Worm (Caenorhabditis elegans) whole organism, L4/young adult: ENCODE data around the gene C08F11.13.
"Not testable (repeated sequence)": the region's sequence is repeated elsewhere in the genome, so short reads cannot be mapped to it uniquely, and the experiment has no call there.

Experiments used
- W03F9.2 ChIP-seq: fragments of 150-350 bp; optimal IDR thresholded peaks from 2 replicates; lab custom pipeline; 2014; ENCODE audit warnings: missing biosample characterization, missing genetic modification characterization
- dao-5 ChIP-seq: sonication (generic microtip); optimal IDR thresholded peaks from 2 replicates; lab custom pipeline; 2016; ENCODE audit warnings: missing genotype, missing genetic modification characterization, moderate library complexity, missing compliant biosample characterization
- him-1 ChIP-seq: sonication (generic microtip); optimal IDR thresholded peaks from 2 replicates; lab custom pipeline; 2016; ENCODE audit warnings: missing genotype, missing genetic modification reagents, missing genetic modification characterization, missing compliant biosample characterization

The C08F11.13 gene

ce11 chrIV:13619203-13619602 lies 9.5 kb upstream of the C08F11.13 start, which contains the start of gene C08F11.3:
C08F11.3 (plus strand) TSS chrIV:13619503.
- no peak for TF ChIP-seq W03F9.2 (tag; lab: Kevin White, UChicago)
- no peak for TF ChIP-seq dao-5 (tag; lab: Kevin White, UChicago)
- no peak for TF ChIP-seq him-1 (tag; lab: Kevin White, UChicago)

- TF ChIP-seq dao-5 (tag; lab: Kevin White, UChicago): no peak
- no peak for TF ChIP-seq him-1 (tag; lab: Kevin White, UChicago)
- TF ChIP-seq W03F9.2 (tag; lab: Kevin White, UChicago): no peak
These were observed 7.6 kb downstream of the C08F11.13 start, which contains the start of gene Y45F10B.59 for ce11 chrIV:13601973-13602669. Y45F10B.59 (plus strand) TSS chrIV:13602619.

ce11 chrIV:13601428-13601827 lies 8.3 kb downstream of the C08F11.13 start:
- TF ChIP-seq dao-5 (tag; lab: Kevin White, UChicago) (no peak), W03F9.2 (tag; lab: Kevin White, UChicago) (no peak), him-1 (tag; lab: Kevin White, UChicago) (no peak)

ce11 chrIV:13600643-13601042 lies 9.0 kb downstream of the C08F11.13 start:
- TF ChIP-seq W03F9.2 (tag; lab: Kevin White, UChicago) (no peak), him-1 (tag; lab: Kevin White, UChicago) (no peak), dao-5 (tag; lab: Kevin White, UChicago) (no peak)

- TF ChIP-seq W03F9.2, dao-5, him-1 (tag; lab: Kevin White, UChicago): not testable (repeated sequence)
These were observed 11.9 kb downstream of the C08F11.13 start, which contains the start of gene Y45F10B.9 for ce11 chrIV:13597813-13598212. Y45F10B.9 (minus strand) TSS chrIV:13597913.

- TF ChIP-seq W03F9.2 (tag; lab: Kevin White, UChicago) (no peak), dao-5 (tag; lab: Kevin White, UChicago) (no peak), him-1 (tag; lab: Kevin White, UChicago) (no peak)
These were observed 16.3 kb downstream of the C08F11.13 start, which contains the start of gene Y45F10B.3 for ce11 chrIV:13593351-13593750. Y45F10B.3 (plus strand) TSS chrIV:13593651.

- no peak for TF ChIP-seq dao-5 (tag; lab: Kevin White, UChicago)
- no peak for TF ChIP-seq W03F9.2 (tag; lab: Kevin White, UChicago)
- TF ChIP-seq him-1 (tag; lab: Kevin White, UChicago): no peak
These were observed 18.0 kb downstream of the C08F11.13 start, which contains the start of gene tsp-5 for ce11 chrIV:13591645-13592044. tsp-5 (minus strand) TSS chrIV:13591745.

- not testable (repeated sequence) for TF ChIP-seq W03F9.2, dao-5, him-1 (tag; lab: Kevin White, UChicago)
These were observed 21.1 kb downstream of the C08F11.13 start, which contains the start of gene sru-9 for ce11 chrIV:13588544-13589043. sru-9 (plus strand) TSS chrIV:13588993.

ce11 chrIV:13587175-13587574 lies 22.5 kb downstream of the C08F11.13 start, which contains the start of gene Y45F10B.12:
Y45F10B.12 (plus strand) TSS chrIV:13587475.
- TF ChIP-seq W03F9.2 (tag; lab: Kevin White, UChicago) (no peak), dao-5 (tag; lab: Kevin White, UChicago) (no peak), him-1 (tag; lab: Kevin White, UChicago) (no peak)

ce11 chrIV:13584646-13585045 lies 25.0 kb downstream of the C08F11.13 start, which contains the start of gene sru-11:
sru-11 (plus strand) TSS chrIV:13584946.
- TF ChIP-seq him-1 (tag; lab: Kevin White, UChicago): no peak
- no peak for TF ChIP-seq dao-5 (tag; lab: Kevin White, UChicago)
- no peak for TF ChIP-seq W03F9.2 (tag; lab: Kevin White, UChicago)

ce11 chrIV:13582909-13583308 lies 26.8 kb downstream of the C08F11.13 start, which contains the start of gene sru-12:
sru-12 (plus strand) TSS chrIV:13583209.
- no peak for TF ChIP-seq W03F9.2 (tag; lab: Kevin White, UChicago)
- TF ChIP-seq him-1 (tag; lab: Kevin White, UChicago): no peak
- no peak for TF ChIP-seq dao-5 (tag; lab: Kevin White, UChicago)

- not testable (repeated sequence) for TF ChIP-seq him-1, dao-5, W03F9.2 (tag; lab: Kevin White, UChicago)
These were observed 30.7 kb downstream of the C08F11.13 start, which contains the start of gene sru-16 for ce11 chrIV:13578953-13579352. sru-16 (plus strand) TSS chrIV:13579253.

- TF ChIP-seq W03F9.2, dao-5, him-1 (tag; lab: Kevin White, UChicago): not testable (repeated sequence)
These were observed 31.5 kb downstream of the C08F11.13 start, which contains the start of gene Y45F10B.8 for ce11 chrIV:13578174-13578573. Y45F10B.8 (minus strand) TSS chrIV:13578274.
